Worm (Caenorhabditis elegans) whole organism, midembryonic: ENCODE results near the gene algn-2.

Experiments
- T22C8.4 ChIP-seq: fragments of 200-800 bp; sonication (Bioruptor generic); IDR thresholded peaks from 2 replicates; pipeline ENCODE4 v1.3.6; 2022; ENCODE audit warnings: missing genetic modification characterization, missing compliant biosample characterization
- klf-2 ChIP-seq: fragments of 200-800 bp; sonication (Bioruptor generic); conservative IDR thresholded peaks from 2 replicates; pipeline ENCODE4 v1.3.6; 2022; ENCODE audit warnings: missing genetic modification reagents, missing genetic modification characterization, missing compliant biosample characterization
- med-1 ChIP-seq: sonication (generic microtip); optimal IDR thresholded peaks from 2 replicates; lab custom pipeline; 2017; ENCODE audit warnings: missing genetic modification characterization, mild to moderate bottlenecking, missing compliant biosample characterization, antibody characterized with exemption, missing genetic modification reagents; ENCODE audit not compliant: insufficient read depth

ce11 chrII:5330206-5330686 lies 44.8 kb upstream of the algn-2 start:
- TF ChIP-seq klf-2 (no peak), T22C8.4 (GFP tag; lab: Robert Waterston, UW) (no peak), med-1 (no peak)
